Fruit fly (Drosophila melanogaster) whole organism, prepupa: ENCODE measurements around the gene Vha100-4.

Source experiments
- CG11902 ChIP-seq: fragments of 200-800 bp; sonication (Bioruptor generic); optimal IDR thresholded peaks from 3 replicates; lab custom pipeline; 2016; ENCODE audit warnings: missing biosample characterization, missing genetic modification characterization
- CG6276 ChIP-seq: fragments of 200-800 bp; sonication (Bioruptor generic); optimal IDR thresholded peaks from 2 replicates; lab custom pipeline; 2017; ENCODE audit warnings: missing biosample characterization, mild to moderate bottlenecking, missing genetic modification characterization
- fkh ChIP-seq: fragments of 200-800 bp; sonication (Bioruptor generic); optimal IDR thresholded peaks from 3 replicates; lab custom pipeline; 2017; ENCODE audit warnings: missing biosample characterization, mild to moderate bottlenecking, missing genetic modification characterization, moderate library complexity
- salr ChIP-seq, 2 experiments: fragments of 200-800 bp; sonication (Bioruptor generic); optimal IDR thresholded peaks; 3 replicates each; lab custom pipeline; 2016 to 2018; ENCODE audit warnings: missing biosample characterization in 2 of 2, missing genetic modification characterization in 2 of 2, mild to moderate bottlenecking in 1 of 2
- topi ChIP-seq: fragments of 200-800 bp; sonication (Bioruptor generic); optimal IDR thresholded peaks from 3 replicates; lab custom pipeline; 2016; ENCODE audit warnings: missing biosample characterization, missing genetic modification characterization

- TF ChIP-seq fkh (GFP tag; lab: Kevin White, UChicago), result no peak
- TF ChIP-seq salr (GFP tag; optimal IDR thresholded peaks at IDR 0.05; lab: Kevin White, UChicago), result no peak
- no peak for TF ChIP-seq topi (GFP tag; lab: Kevin White, UChicago)
- TF ChIP-seq CG6276 (GFP tag; lab: Kevin White, UChicago), result no peak
- no peak for TF ChIP-seq CG11902
Measured at dm6 chr3R:18355781-18356180, 33.8 kb downstream of the Vha100-4 start.
